Worm (Caenorhabditis elegans) whole organism, L3 larva: ENCODE data around the gene ttbk-3.

ENCODE experiments used
- lin-15B ChIP-seq: fragments of 150-350 bp; optimal IDR thresholded peaks from 2 replicates; lab custom pipeline; 2014; ENCODE audit warnings: missing biosample characterization, missing genetic modification characterization
- pqm-1 ChIP-seq: fragments of 150-350 bp; optimal IDR thresholded peaks from 2 replicates; lab custom pipeline; 2017; ENCODE audit warnings: missing biosample characterization, missing genetic modification characterization, inconsistent platforms

- TF ChIP-seq pqm-1 (tag; lab: Kevin White, UChicago) (peak; percentile 77), lin-15B (tag; lab: Kevin White, UChicago) (peak; percentile 18)
Observed at ce11 chrIV:9872786-9873185, 17.0 kb downstream of the ttbk-3 start.
